Fruit fly (Drosophila melanogaster) whole organism: Measurements from ENCODE around the gene CG12991.

ENCODE experiments used
- CG8478 ChIP-seq: fragments of >200 bp; optimal IDR thresholded peaks from 2 replicates; lab custom pipeline; 2018; ENCODE audit warnings: inconsistent platforms
- Dll ChIP-seq: fragments of >200 bp; optimal IDR thresholded peaks from 2 replicates; lab custom pipeline; 2017
- pan ChIP-seq: fragments of >200 bp; optimal IDR thresholded peaks from 2 replicates; lab custom pipeline; 2017
- psq ChIP-seq: fragments of >200 bp; optimal IDR thresholded peaks from 2 replicates; lab custom pipeline; 2017
- usp ChIP-seq: fragments of >200 bp; optimal IDR thresholded peaks from 2 replicates; lab custom pipeline; 2017; ENCODE audit warnings: missing biosample characterization, missing genetic modification characterization, mixed read lengths

- TF ChIP-seq psq (no peak), pan (lab: Kevin White, UChicago) (no peak), CG8478 (lab: Kevin White, UChicago) (no peak), Dll (lab: Kevin White, UChicago) (no peak), usp (GFP tag; lab: Kevin White, UChicago) (no peak)
Measured at dm6 chrX:17566128-17566527, 13.5 kb upstream of the CG12991 start.
